Worm (Caenorhabditis elegans) whole organism, young adult: ENCODE measurements around the gene C14A6.12.

Experiments
- F33H1.4 ChIP-seq: fragments of 200-800 bp; sonication (Bioruptor generic); IDR thresholded peaks from 2 replicates; pipeline ENCODE4 v1.3.6; 2022; ENCODE audit warnings: missing genetic modification reagents, missing genetic modification characterization, missing compliant biosample characterization
- K12H6.12 ChIP-seq: fragments of 200-800 bp; sonication (Bioruptor generic); optimal IDR thresholded peaks from 2 replicates; lab custom pipeline; 2018; ENCODE audit warnings: mild to moderate bottlenecking, missing genetic modification characterization, missing compliant biosample characterization
- Y56A3A.18 ChIP-seq: fragments of 200-800 bp; sonication (Bioruptor generic); IDR thresholded peaks from 2 replicates; pipeline ENCODE4 v1.3.6; 2022; ENCODE audit warnings: missing genetic modification reagents, missing genetic modification characterization, missing compliant biosample characterization
- ZK185.1 ChIP-seq: sonication (generic microtip); optimal IDR thresholded peaks from 2 replicates; lab custom pipeline; 2016; ENCODE audit warnings: mild to moderate bottlenecking, missing genetic modification characterization, missing compliant biosample characterization; ENCODE audit not compliant: poor library complexity, severe bottlenecking
- akir-1 ChIP-seq: fragments of 200-800 bp; sonication (Bioruptor generic); optimal IDR thresholded peaks from 2 replicates; lab custom pipeline; 2018; ENCODE audit warnings: mild to moderate bottlenecking, missing genetic modification characterization, moderate library complexity, missing compliant biosample characterization
- aptf-2 ChIP-seq: fragments of 200-800 bp; sonication (Bioruptor generic); conservative IDR thresholded peaks from 2 replicates; pipeline ENCODE4 v1.3.6; 2022; ENCODE audit warnings: missing genetic modification reagents, missing genetic modification characterization, missing compliant biosample characterization
- aptf-3 ChIP-seq: fragments of 200-800 bp; sonication (Bioruptor generic); IDR thresholded peaks from 2 replicates; pipeline ENCODE4 v1.3.6; 2022; ENCODE audit warnings: missing genetic modification characterization, missing compliant biosample characterization
- attf-5 ChIP-seq: fragments of 200-800 bp; sonication (Bioruptor generic); optimal IDR thresholded peaks from 2 replicates; lab custom pipeline; 2018; ENCODE audit warnings: mild to moderate bottlenecking, missing genetic modification characterization, missing compliant biosample characterization
- attf-6 ChIP-seq: fragments of 200-800 bp; sonication (Bioruptor generic); IDR thresholded peaks from 2 replicates; pipeline ENCODE4 v1.3.6; 2022; ENCODE audit warnings: missing genetic modification reagents, missing genetic modification characterization, missing compliant biosample characterization
- cebp-1 ChIP-seq, 2 experiments: fragments of 200-800 bp in 1 of 2; sonication (Bioruptor generic) in 1 of 2; sonication (generic microtip) in 1 of 2; IDR thresholded peaks in 1 of 2; optimal IDR thresholded peaks in 1 of 2; 2 replicates each; pipeline versions ENCODE4 v1.3.6 to Lab custom; 2017 to 2022; ENCODE audit warnings: missing compliant biosample characterization in 2 of 2, missing genetic modification characterization in 2 of 2, mild to moderate bottlenecking in 1 of 2, missing genetic modification reagents in 1 of 2, moderate library complexity in 1 of 2
- ceh-40 ChIP-seq: fragments of 200-800 bp; sonication (Bioruptor generic); IDR thresholded peaks from 2 replicates; pipeline ENCODE4 v1.3.6; 2022; ENCODE audit warnings: missing genetic modification characterization, missing compliant biosample characterization
- ceh-58 ChIP-seq: fragments of 200-800 bp; sonication (Bioruptor generic); IDR thresholded peaks from 2 replicates; pipeline ENCODE4 v1.3.6; 2022; ENCODE audit warnings: missing genetic modification characterization, missing compliant biosample characterization
- ceh-79 ChIP-seq: sonication (generic microtip); optimal IDR thresholded peaks from 2 replicates; lab custom pipeline; 2017; ENCODE audit warnings: mild to moderate bottlenecking, missing genetic modification characterization, missing compliant biosample characterization
- die-1 ChIP-seq: sonication (generic microtip); optimal IDR thresholded peaks from 2 replicates; lab custom pipeline; 2016; ENCODE audit warnings: missing genotype, mild to moderate bottlenecking, missing genetic modification characterization, missing compliant biosample characterization
- efl-1 ChIP-seq: fragments of 150-350 bp; optimal IDR thresholded peaks from 2 replicates; lab custom pipeline; 2014; ENCODE audit warnings: missing biosample characterization, missing genetic modification reagents, missing genetic modification characterization
- egl-44 ChIP-seq: fragments of 200-800 bp; sonication (Bioruptor generic); IDR thresholded peaks from 2 replicates; pipeline ENCODE4 v1.3.6; 2022; ENCODE audit warnings: missing genetic modification reagents, missing genetic modification characterization, missing compliant biosample characterization
- egrh-3 ChIP-seq: fragments of 200-800 bp; sonication (Bioruptor generic); IDR thresholded peaks from 2 replicates; pipeline ENCODE4 v1.3.6; 2022; ENCODE audit warnings: missing genetic modification reagents, missing genetic modification characterization, missing compliant biosample characterization
- hlh-26 ChIP-seq: fragments of 200-800 bp; sonication (Bioruptor generic); conservative IDR thresholded peaks from 2 replicates; pipeline ENCODE4 v1.3.6; 2022; ENCODE audit warnings: missing genetic modification reagents, missing genetic modification characterization, missing compliant biosample characterization
- hsf-1 ChIP-seq: fragments of 200-800 bp; sonication (Bioruptor generic); IDR thresholded peaks from 2 replicates; pipeline ENCODE4 v1.3.6; 2022; ENCODE audit warnings: missing genetic modification reagents, missing genetic modification characterization, missing compliant biosample characterization
- let-607 ChIP-seq, 2 experiments: fragments of 200-800 bp in 1 of 2; sonication (Bioruptor generic) in 1 of 2; sonication (generic microtip) in 1 of 2; optimal IDR thresholded peaks; 2 replicates each; lab custom pipeline; 2016 to 2018; ENCODE audit warnings: mild to moderate bottlenecking in 2 of 2, missing compliant biosample characterization in 2 of 2, missing genetic modification characterization in 2 of 2, moderate library complexity in 2 of 2, missing genotype in 1 of 2
- lin-35 ChIP-seq, 3 experiments: fragments of 150-350 bp in 2 of 3; sonication (generic microtip) in 1 of 3; optimal IDR thresholded peaks; 2 replicates each; lab custom pipeline; 2014 to 2018; ENCODE audit warnings: missing biosample characterization in 3 of 3, missing genetic modification characterization in 3 of 3, missing genetic modification reagents in 3 of 3
- lsl-1 ChIP-seq: fragments of 200-800 bp; sonication (Bioruptor generic); optimal IDR thresholded peaks from 2 replicates; lab custom pipeline; 2018; ENCODE audit warnings: mild to moderate bottlenecking, missing genetic modification characterization, moderate library complexity, missing compliant biosample characterization
- lsy-27 ChIP-seq: sonication (generic microtip); optimal IDR thresholded peaks from 2 replicates; lab custom pipeline; 2017; ENCODE audit warnings: missing genetic modification characterization, mild to moderate bottlenecking, missing compliant biosample characterization, antibody characterized with exemption, missing genotype, borderline replicate concordance; ENCODE audit not compliant: insufficient read depth
- madf-6 ChIP-seq: fragments of 200-800 bp; sonication (Bioruptor generic); IDR thresholded peaks from 2 replicates; pipeline ENCODE4 v1.3.6; 2022; ENCODE audit warnings: missing genetic modification reagents, missing genetic modification characterization, missing compliant biosample characterization
- mcd-1 ChIP-seq: fragments of 200-800 bp; sonication (Bioruptor generic); IDR thresholded peaks from 2 replicates; pipeline ENCODE4 v1.3.6; 2022; ENCODE audit warnings: missing genetic modification reagents, missing genetic modification characterization, missing compliant biosample characterization
- mel-28 ChIP-seq: sonication (generic microtip); optimal IDR thresholded peaks from 2 replicates; lab custom pipeline; 2016; ENCODE audit warnings: borderline replicate concordance, mild to moderate bottlenecking, missing genetic modification characterization, missing compliant biosample characterization
- nfya-1 ChIP-seq: sonication (generic microtip); optimal IDR thresholded peaks from 2 replicates; lab custom pipeline; 2017; ENCODE audit warnings: antibody characterized with exemption, missing compliant biosample characterization, missing genetic modification characterization, borderline replicate concordance; ENCODE audit not compliant: insufficient read depth
- nfya-2 ChIP-seq: fragments of 200-800 bp; sonication (Bioruptor generic); IDR thresholded peaks from 2 replicates; pipeline ENCODE4 v1.3.6; 2022; ENCODE audit warnings: missing genetic modification reagents, missing genetic modification characterization, missing compliant biosample characterization
- nfyb-1 ChIP-seq: fragments of 200-800 bp; sonication (Bioruptor generic); IDR thresholded peaks from 2 replicates; pipeline ENCODE4 v1.3.6; 2022; ENCODE audit warnings: missing genetic modification reagents, missing genetic modification characterization, missing compliant biosample characterization
- nhr-80 ChIP-seq: sonication (generic microtip); optimal IDR thresholded peaks from 2 replicates; lab custom pipeline; 2016; ENCODE audit warnings: missing genetic modification characterization, missing compliant biosample characterization
- nhr-90 ChIP-seq: sonication (generic microtip); optimal IDR thresholded peaks from 2 replicates; lab custom pipeline; 2016; ENCODE audit warnings: missing genotype, mild to moderate bottlenecking, missing genetic modification characterization, missing compliant biosample characterization
- rcor-1 ChIP-seq: fragments of 200-800 bp; sonication (Bioruptor generic); IDR thresholded peaks from 2 replicates; pipeline ENCODE4 v1.3.6; 2022; ENCODE audit warnings: missing genetic modification reagents, missing genetic modification characterization, missing compliant biosample characterization
- repo-1 ChIP-seq: sonication (generic microtip); optimal IDR thresholded peaks from 2 replicates; lab custom pipeline; 2017; ENCODE audit warnings: mild to moderate bottlenecking, missing genetic modification characterization, missing compliant biosample characterization
- sea-2 ChIP-seq: fragments of 200-800 bp; sonication (Bioruptor generic); IDR thresholded peaks from 2 replicates; pipeline ENCODE4 v1.3.6; 2022; ENCODE audit warnings: missing genetic modification characterization, missing compliant biosample characterization
- snpc-1.3 ChIP-seq: sonication (generic microtip); optimal IDR thresholded peaks from 2 replicates; lab custom pipeline; 2017; ENCODE audit warnings: missing genetic modification characterization, mild to moderate bottlenecking, missing compliant biosample characterization, antibody characterized with exemption, moderate library complexity, missing genotype, missing genetic modification reagents; ENCODE audit not compliant: insufficient read depth
- tbx-9 ChIP-seq: sonication (generic microtip); optimal IDR thresholded peaks from 2 replicates; lab custom pipeline; 2016; ENCODE audit warnings: borderline replicate concordance, missing genetic modification characterization, inconsistent platforms, missing compliant biosample characterization
- ztf-25 ChIP-seq: fragments of 200-800 bp; sonication (Bioruptor generic); IDR thresholded peaks from 2 replicates; pipeline ENCODE4 v1.3.6; 2022; ENCODE audit warnings: missing genetic modification reagents, missing genetic modification characterization, missing compliant biosample characterization

C14A6.12 gene

ce11 chrV:18162568-18162967 is at the start of gene C14A6.12:
Gene C14A6.12, minus strand, starts transcription at chrV:18162668.
- TF ChIP-seq lsl-1 (GFP tag; lab: Kevin White, UChicago) (no peak), repo-1 (tag; lab: Kevin White, UChicago) (no peak), lin-35 (GFP tag; optimal IDR thresholded peaks at IDR 0.05; lab: Kevin White, UChicago) (no peak), mcd-1 (GFP tag; lab: Robert Waterston, UW) (no peak), ceh-79 (tag; lab: Kevin White, UChicago) (no peak), ceh-40 (no peak), aptf-3 (GFP tag; lab: Robert Waterston, UW) (no peak), egl-44 (no peak), F33H1.4 (GFP tag; lab: Robert Waterston, UW) (no peak), nfya-1 (tag; lab: Kevin White, UChicago) (no peak), akir-1 (GFP tag; lab: Kevin White, UChicago) (no peak), ceh-58 (no peak), efl-1 (GFP tag; lab: Kevin White, UChicago) (no peak), nfya-2 (no peak), let-607 (tag; optimal IDR thresholded peaks at IDR 0.05; lab: Kevin White, UChicago) (no peak), attf-5 (GFP tag; lab: Kevin White, UChicago) (no peak)

- TF ChIP-seq sea-2 = no peak
- TF ChIP-seq aptf-3 (GFP tag; lab: Robert Waterston, UW) = no peak
- no peak for TF ChIP-seq tbx-9
- TF ChIP-seq nhr-80 (tag; lab: Kevin White, UChicago) = no peak
- TF ChIP-seq snpc-1.3 (tag; lab: Kevin White, UChicago) = no peak
- no peak for TF ChIP-seq hsf-1
- no peak for TF ChIP-seq aptf-2
Measured at ce11 chrV:18209071-18209470, 46.6 kb upstream of the C14A6.12 start, which contains the start of gene F16H6.7. Gene F16H6.7, minus strand, starts transcription at chrV:18209171.

- no peak for TF ChIP-seq hlh-26 (GFP tag; lab: Robert Waterston, UW)
- TF ChIP-seq lsy-27 = no peak
- no peak for TF ChIP-seq nhr-90 (tag; lab: Kevin White, UChicago)
- TF ChIP-seq snpc-1.3 (tag; lab: Kevin White, UChicago) = no peak
- TF ChIP-seq rcor-1 (GFP tag; lab: Robert Waterston, UW) = no peak
- TF ChIP-seq, all 124 proteins: peak for 0
Measured at ce11 chrV:18198421-18198820, 36.0 kb upstream of the C14A6.12 start, which contains the start of gene F16H6.4. Gene F16H6.4, plus strand, starts transcription at chrV:18198721.

ce11 chrV:18195006-18195405 is 32.5 kb upstream of the C14A6.12 start, which contains the start of gene F16H6.3:
Gene F16H6.3, plus strand, starts transcription at chrV:18195306.
- TF ChIP-seq mel-28 (tag; lab: Kevin White, UChicago) (no peak), madf-6 (GFP tag; lab: Robert Waterston, UW) (no peak), hsf-1 (no peak), cebp-1 (GFP tag; IDR thresholded peaks at IDR 0.05; lab: Robert Waterston, UW) (no peak), cebp-1 (tag; optimal IDR thresholded peaks at IDR 0.05; lab: Kevin White, UChicago) (no peak)
- TF ChIP-seq, all 124 proteins: peak for 0

ce11 chrV:18191128-18191527 is 28.7 kb upstream of the C14A6.12 start, which contains the start of gene clec-42:
Gene clec-42, plus strand, starts transcription at chrV:18191412.
- no peak for TF ChIP-seq ztf-25 (GFP tag; lab: Robert Waterston, UW)
- TF ChIP-seq attf-6 = no peak
- no peak for TF ChIP-seq K12H6.12 (tag; lab: Kevin White, UChicago)
- TF ChIP-seq ZK185.1 (tag; lab: Kevin White, UChicago) = no peak
- no peak for TF ChIP-seq egrh-3 (GFP tag; lab: Robert Waterston, UW)
- no peak for TF ChIP-seq Y56A3A.18
- TF ChIP-seq die-1 (tag; lab: Kevin White, UChicago) = no peak
- TF ChIP-seq nfyb-1 (GFP tag; lab: Robert Waterston, UW) = no peak
